Worm (Caenorhabditis elegans): Measurements from ENCODE around the gene F15A4.10.
A peak's percentile ranks its signal among the peaks of the same experiment; 100 is the strongest.

F15A4.10 gene

DNA sequence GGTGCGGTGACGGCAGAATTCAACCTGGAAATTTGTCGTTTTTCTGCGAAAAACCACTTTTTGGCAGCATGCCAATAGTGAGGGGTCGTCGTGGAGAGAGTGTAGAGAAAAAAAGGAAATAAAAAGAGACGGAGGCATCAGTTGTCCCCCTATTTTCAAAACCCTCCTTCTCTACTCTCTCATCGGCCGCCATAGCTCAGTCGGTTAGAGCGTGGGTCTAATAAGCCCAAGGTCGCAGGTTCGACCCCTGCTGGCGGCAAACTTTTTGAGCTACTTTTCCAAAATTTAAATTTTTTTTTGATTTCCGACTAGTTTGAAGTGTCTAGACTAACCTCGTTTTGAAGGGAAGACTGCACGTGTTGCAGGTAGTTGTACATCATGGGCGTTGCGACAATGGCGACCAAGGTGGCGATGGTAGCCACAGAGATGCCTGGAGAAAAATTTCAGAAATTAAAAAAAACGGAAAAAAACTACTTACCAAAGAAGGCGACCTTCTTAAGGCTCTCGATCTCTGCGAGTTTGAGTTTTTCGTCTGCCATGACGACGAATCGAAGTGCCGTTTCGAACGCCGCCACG lies 9.7 kb upstream of the F15A4.10 start, which contains the start of gene col-85:
TSS of gene col-85 (minus strand) at position 540 of the 576 bp plus-strand sequence.
- TF ChIP-seq bed-3 (GFP tag; optimal IDR thresholded peaks at IDR 0.05) (peak; percentile 94), lsy-2 (tag; optimal IDR thresholded peaks at IDR 0.05) (peak; percentile 48), zip-8 (tag; optimal IDR thresholded peaks at IDR 0.05) (no peak), blmp-1 (tag; optimal IDR thresholded peaks at IDR 0.05) (no peak), ceh-83 (GFP tag; optimal IDR thresholded peaks at IDR 0.05) (peak; percentile 96), mep-1 (tag; optimal IDR thresholded peaks at IDR 0.05) (peak; percentile 58), sptf-1 (tag; optimal IDR thresholded peaks at IDR 0.05) (peak; percentile 97), nhr-2 (tag; optimal IDR thresholded peaks at IDR 0.05) (no peak), nhr-76 (tag; optimal IDR thresholded peaks at IDR 0.05) (no peak), elt-3 (tag; optimal IDR thresholded peaks at IDR 0.05) (peak; percentile 4), hlh-1 (tag; optimal IDR thresholded peaks at IDR 0.05) (no peak), sem-2 (GFP tag; optimal IDR thresholded peaks at IDR 0.05) (peak; percentile 86), elt-1 (tag; optimal IDR thresholded peaks at IDR 0.05; ENCODE audit: borderline replicate concordance, insufficient read depth) (peak; percentile 10), nhr-12 (tag; optimal IDR thresholded peaks at IDR 0.05) (peak; percentile 38), nhr-237 (tag; optimal IDR thresholded peaks at IDR 0.05) (peak; percentile 45), nhr-28 (tag; optimal IDR thresholded peaks at IDR 0.05) (peak; percentile 72), ceh-39 (tag; optimal IDR thresholded peaks at IDR 0.05) (peak; percentile 1), ztf-11 (tag; optimal IDR thresholded peaks at IDR 0.05) (peak; percentile 40), lin-32 (GFP tag; optimal IDR thresholded peaks at IDR 0.05) (peak; percentile 91), unc-120 (tag; optimal IDR thresholded peaks at IDR 0.05; ENCODE audit: poor library complexity, severe bottlenecking) (peak; percentile 94), unc-39 (tag; optimal IDR thresholded peaks at IDR 0.05) (peak; percentile 50), ceh-43 (GFP tag; optimal IDR thresholded peaks at IDR 0.05) (peak; percentile 94), ham-2 (GFP tag; optimal IDR thresholded peaks at IDR 0.05) (peak; percentile 94), mls-2 (tag; optimal IDR thresholded peaks at IDR 0.05) (peak; percentile 98), cnd-1 (tag; optimal IDR thresholded peaks at IDR 0.05) (peak; percentile 89), snpc-4 (tag; optimal IDR thresholded peaks at IDR 0.05) (no peak), lin-13 (tag; optimal IDR thresholded peaks at IDR 0.05) (peak; percentile 15), tbx-8 (GFP tag; optimal IDR thresholded peaks at IDR 0.05) (peak; percentile 91), mab-5 (tag; optimal IDR thresholded peaks at IDR 0.05) (peak; percentile 49), flh-1 (GFP tag; optimal IDR thresholded peaks at IDR 0.05) (peak; percentile 92), unc-62 (GFP tag; optimal IDR thresholded peaks at IDR 0.05) (peak; percentile 23), drap-1 (GFP tag; optimal IDR thresholded peaks at IDR 0.05) (peak; percentile 94), pha-4 (tag; optimal IDR thresholded peaks at IDR 0.05) (peak; percentile 18), ces-1 (GFP tag; optimal IDR thresholded peaks at IDR 0.05) (peak; percentile 47), M03D4.4 (tag; optimal IDR thresholded peaks at IDR 0.05) (peak; percentile 95)

DNA sequence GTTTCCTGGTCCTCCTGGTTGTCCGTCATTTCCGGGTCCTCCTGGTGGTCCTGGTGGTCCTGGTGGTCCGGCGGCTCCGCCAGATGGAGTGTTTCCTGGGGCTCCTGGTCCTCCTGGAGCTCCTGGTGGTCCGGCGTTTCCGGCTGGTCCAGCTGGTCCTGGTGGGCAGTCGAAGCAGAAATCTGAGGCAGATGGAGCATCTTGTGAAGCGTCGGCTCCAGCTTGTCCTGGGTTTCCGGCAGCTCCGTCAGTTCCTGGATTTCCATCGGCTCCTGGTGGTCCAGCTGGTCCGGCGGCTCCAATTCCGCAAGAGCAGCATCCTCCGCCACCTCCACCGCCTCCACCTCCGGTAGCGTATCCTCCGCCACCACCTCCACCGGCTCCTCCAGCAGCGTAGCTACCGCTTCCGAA lies 9.1 kb upstream of the F15A4.10 start:
- no peak for TF ChIP-seq hlh-1 (tag; optimal IDR thresholded peaks at IDR 0.05)
- TF ChIP-seq mep-1 (tag; optimal IDR thresholded peaks at IDR 0.05) = no peak
- no peak for TF ChIP-seq blmp-1 (tag; optimal IDR thresholded peaks at IDR 0.05)
- TF ChIP-seq zip-8 (tag; optimal IDR thresholded peaks at IDR 0.05) = no peak
- no peak for TF ChIP-seq sptf-1 (tag; optimal IDR thresholded peaks at IDR 0.05)
- TF ChIP-seq flh-1 (GFP tag; optimal IDR thresholded peaks at IDR 0.05) = no peak
- no peak for TF ChIP-seq cnd-1 (tag; optimal IDR thresholded peaks at IDR 0.05)
- TF ChIP-seq tbx-8 (GFP tag; optimal IDR thresholded peaks at IDR 0.05) = no peak
- TF ChIP-seq nhr-76 (tag; optimal IDR thresholded peaks at IDR 0.05) = no peak
- TF ChIP-seq nhr-28 (tag; optimal IDR thresholded peaks at IDR 0.05) = no peak
- no peak for TF ChIP-seq pha-4 (tag; optimal IDR thresholded peaks at IDR 0.05)

DNA sequence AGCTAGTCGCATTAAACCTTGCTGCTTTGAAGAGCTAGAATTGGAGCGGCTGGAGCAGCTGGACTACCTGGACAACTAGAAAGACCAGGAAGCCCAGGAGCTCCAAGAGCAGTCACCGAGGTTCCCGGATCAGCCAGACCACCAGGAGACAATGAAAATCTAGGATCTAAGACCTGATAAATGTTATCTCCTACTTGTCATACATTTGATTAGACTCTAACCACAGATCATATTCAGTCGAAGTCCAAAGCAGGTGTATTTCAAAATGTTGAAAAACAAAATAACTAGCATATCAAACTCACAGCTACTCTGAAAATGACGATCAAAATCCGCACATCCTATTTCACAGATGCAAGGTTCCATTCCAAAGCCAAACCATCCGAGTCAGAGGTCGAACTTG lies 7.0 kb upstream of the F15A4.10 start, which contains the start of gene srz-6:
TSS of gene srz-6 (plus strand) at position 301 of the 400 bp plus-strand sequence.
- TF ChIP-seq cnd-1 (tag; optimal IDR thresholded peaks at IDR 0.05) (no peak), ceh-43 (GFP tag; optimal IDR thresholded peaks at IDR 0.05) (no peak), M03D4.4 (tag; optimal IDR thresholded peaks at IDR 0.05) (no peak), blmp-1 (tag; optimal IDR thresholded peaks at IDR 0.05) (no peak), nhr-28 (tag; optimal IDR thresholded peaks at IDR 0.05) (no peak), unc-39 (tag; optimal IDR thresholded peaks at IDR 0.05) (no peak), ceh-39 (tag; optimal IDR thresholded peaks at IDR 0.05) (no peak), ceh-83 (GFP tag; optimal IDR thresholded peaks at IDR 0.05) (no peak), tbx-8 (GFP tag; optimal IDR thresholded peaks at IDR 0.05) (no peak), flh-1 (GFP tag; optimal IDR thresholded peaks at IDR 0.05) (no peak), ztf-11 (tag; optimal IDR thresholded peaks at IDR 0.05) (no peak), mls-2 (tag; optimal IDR thresholded peaks at IDR 0.05) (no peak), nhr-2 (tag; optimal IDR thresholded peaks at IDR 0.05) (no peak), elt-3 (tag; optimal IDR thresholded peaks at IDR 0.05) (no peak), lin-32 (GFP tag; optimal IDR thresholded peaks at IDR 0.05) (no peak)

Measured in whole organism, mixed stage, embryonic.